Worm (Caenorhabditis elegans) whole organism, L2 larva: ENCODE data around the gene scrm-5.

Experiments used
- F13H6.1 ChIP-seq: sonication (generic microtip); optimal IDR thresholded peaks from 2 replicates; lab custom pipeline; 2016; ENCODE audit warnings: missing genetic modification characterization, missing compliant biosample characterization
- egl-27 ChIP-seq: sonication (generic microtip); optimal IDR thresholded peaks from 3 replicates; lab custom pipeline; 2017; ENCODE audit warnings: missing biosample characterization, missing genetic modification reagents, missing genetic modification characterization
- lsy-2 ChIP-seq, 2 experiments: fragments of 150-350 bp in 1 of 2; sonication (generic microtip) in 1 of 2; optimal IDR thresholded peaks; 2 replicates each; lab custom pipeline; 2014 to 2017; ENCODE audit warnings: missing biosample characterization in 2 of 2, missing genetic modification characterization in 2 of 2
- nhr-11 ChIP-seq: fragments of 150-350 bp; optimal IDR thresholded peaks from 2 replicates; lab custom pipeline; 2014; ENCODE audit warnings: missing biosample characterization, missing genetic modification characterization

DNA sequence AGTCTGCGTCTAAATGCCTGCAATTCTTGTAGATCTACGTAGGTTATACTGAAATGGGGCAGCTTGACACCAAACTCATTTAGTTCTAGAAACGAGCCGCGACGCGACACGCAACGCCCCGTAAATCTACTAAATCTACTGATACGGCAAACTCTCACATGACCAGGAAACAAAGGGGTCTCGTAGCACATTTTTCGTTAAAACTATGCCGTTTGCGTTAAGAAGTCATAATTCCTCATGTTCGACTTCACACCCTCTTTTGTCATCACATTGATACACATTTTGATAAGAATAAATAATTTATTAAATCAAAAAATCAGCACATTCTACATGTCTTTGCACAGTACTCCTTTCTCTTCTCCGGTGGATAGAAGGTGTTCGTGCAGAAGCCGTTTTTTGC, 41.2 kb upstream of the scrm-5 start:
- TF ChIP-seq nhr-11 (tag; lab: Kevin White, UChicago) (no peak), F13H6.1 (tag; lab: Kevin White, UChicago) (no peak), lsy-2 (tag; optimal IDR thresholded peaks at IDR 0.05; lab: Kevin White, UChicago) (no peak), egl-27 (no peak)
